Fruit fly (Drosophila melanogaster): Measurements from ENCODE around the gene FarO.

The FarO gene

DNA sequence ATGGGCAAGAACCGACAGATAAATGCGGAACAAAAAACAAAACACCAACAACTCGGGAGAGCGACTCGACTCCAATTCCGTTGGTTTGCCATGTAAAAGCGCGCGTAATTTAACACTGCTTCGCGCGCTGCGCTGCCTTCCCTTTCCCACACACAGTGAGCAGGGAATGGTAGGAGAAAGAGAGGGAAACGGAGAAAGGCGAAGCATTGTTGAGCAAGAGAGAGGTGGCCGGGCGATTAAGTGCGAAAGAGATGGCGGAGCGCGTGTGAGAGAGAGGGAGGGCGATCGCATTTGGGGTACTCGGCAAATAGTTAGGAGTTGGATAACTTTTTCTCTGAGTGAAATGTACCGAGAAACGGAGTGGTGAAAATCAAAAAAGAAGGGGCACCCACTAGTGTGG is 47.8 kb downstream of the FarO start (continued):
- no peak for TF ChIP-seq CG3995 (GFP tag; optimal IDR thresholded peaks at IDR 0.05)
- TF ChIP-seq Eip74EF (GFP tag; optimal IDR thresholded peaks at IDR 0.05) = no peak
- peak; percentile 69 for TF ChIP-seq so (GFP tag; IDR thresholded peaks at IDR 0.05)
- no peak for TF ChIP-seq Chrac-16 (GFP tag; optimal IDR thresholded peaks at IDR 0.05)
- TF ChIP-seq CG2678 (tag; optimal IDR thresholded peaks at IDR 0.05) = no peak
- no peak for TF ChIP-seq Doc2 (GFP tag; IDR thresholded peaks at IDR 0.05)
- no peak for TF ChIP-seq pb (GFP tag; optimal IDR thresholded peaks at IDR 0.05)
- TF ChIP-seq nerfin-1 (tag; optimal IDR thresholded peaks at IDR 0.05) = peak; percentile 10
- TF ChIP-seq Antp (GFP tag; optimal IDR thresholded peaks at IDR 0.05) = no peak
- TF ChIP-seq ken (GFP tag; IDR thresholded peaks at IDR 0.05) = no peak
- no peak for TF ChIP-seq mam (GFP tag; optimal IDR thresholded peaks at IDR 0.05)
- TF ChIP-seq HLHmδ (GFP tag; optimal IDR thresholded peaks at IDR 0.05) = no peak
- peak; percentile 76 for TF ChIP-seq sens (GFP tag)
- no peak for TF ChIP-seq CG1602 (GFP tag; optimal IDR thresholded peaks at IDR 0.05)
- no peak for TF ChIP-seq hth (optimal IDR thresholded peaks at IDR 0.05)
- TF ChIP-seq CG15073 (GFP tag; optimal IDR thresholded peaks at IDR 0.05) = no peak
- peak; percentile 88 for TF ChIP-seq CG8478 (optimal IDR thresholded peaks at IDR 0.05)
- no peak for TF ChIP-seq pros (GFP tag; optimal IDR thresholded peaks at IDR 0.05)
- TF ChIP-seq CG17328 (GFP tag; IDR thresholded peaks at IDR 0.05) = no peak
- TF ChIP-seq bsh (GFP tag; optimal IDR thresholded peaks at IDR 0.05) = peak in 1 of 2 experiments; percentile 7
- TF ChIP-seq Hand (GFP tag; optimal IDR thresholded peaks at IDR 0.05) = no peak
- no peak for TF ChIP-seq NK7.1 (GFP tag; optimal IDR thresholded peaks at IDR 0.05)
- no peak for TF ChIP-seq Abd-B (GFP tag; optimal IDR thresholded peaks at IDR 0.05)
- TF ChIP-seq Deaf1 (tag; optimal IDR thresholded peaks at IDR 0.05) = peak; percentile 24
- TF ChIP-seq peb (GFP tag; IDR thresholded peaks at IDR 0.05) = no peak
- TF ChIP-seq CG16779 (GFP tag; IDR thresholded peaks at IDR 0.05) = no peak
- no peak for TF ChIP-seq CG18011 (GFP tag; optimal IDR thresholded peaks at IDR 0.05)
- TF ChIP-seq CG9932 (GFP tag; IDR thresholded peaks at IDR 0.05) = no peak
- no peak for TF ChIP-seq CG4282 (GFP tag; optimal IDR thresholded peaks at IDR 0.05)
- TF ChIP-seq vvl (GFP tag; IDR thresholded peaks at IDR 0.05) = peak; percentile 36; the same call in 1 of the 2 replicates
- TF ChIP-seq exex (tag; optimal IDR thresholded peaks at IDR 0.05) = peak; percentile 9
- peak; percentile 32 for TF ChIP-seq YL-1 (GFP tag; optimal IDR thresholded peaks at IDR 0.05)
- TF ChIP-seq CG1603 (tag; optimal IDR thresholded peaks at IDR 0.05) = peak; percentile 20
- no peak for TF ChIP-seq CG2116 (GFP tag; optimal IDR thresholded peaks at IDR 0.05)
- no peak for TF ChIP-seq CG13424 (tag; optimal IDR thresholded peaks at IDR 0.05)
- no peak for TF ChIP-seq ERR (GFP tag; optimal IDR thresholded peaks at IDR 0.05)
- no peak for TF ChIP-seq Awh (GFP tag; IDR thresholded peaks at IDR 0.05)
- no peak for TF ChIP-seq insv (GFP tag; optimal IDR thresholded peaks at IDR 0.05)
- TF ChIP-seq Dip3 (GFP tag; optimal IDR thresholded peaks at IDR 0.05) = no peak
- TF ChIP-seq tin (GFP tag; optimal IDR thresholded peaks at IDR 0.05) = no peak
- no peak for TF ChIP-seq lola (GFP tag; optimal IDR thresholded peaks at IDR 0.05)
- no peak for TF ChIP-seq Gug (GFP tag; IDR thresholded peaks at IDR 0.05)
- TF ChIP-seq Jarid2 (GFP tag; optimal IDR thresholded peaks at IDR 0.05) = no peak
- TF ChIP-seq CG16815 (GFP tag; optimal IDR thresholded peaks at IDR 0.05) = no peak
- TF ChIP-seq CG10959 (GFP tag; IDR thresholded peaks at IDR 0.05) = no peak
- peak; percentile 62 for TF ChIP-seq ci (GFP tag; IDR thresholded peaks at IDR 0.05)
- TF ChIP-seq Pdp1 (GFP tag; optimal IDR thresholded peaks at IDR 0.05) = peak in 1 of 2 experiments; percentile 85
- TF ChIP-seq CG33557 (GFP tag; optimal IDR thresholded peaks at IDR 0.05) = no peak
- peak; percentile 32 for TF ChIP-seq CG17829 (tag; optimal IDR thresholded peaks at IDR 0.05)
- TF ChIP-seq CG1024 (GFP tag; IDR thresholded peaks at IDR 0.05) = 0 out of 2 replicates have a peak, but pooled peaks have one; percentile 21
- TF ChIP-seq sisA (GFP tag; IDR thresholded peaks at IDR 0.05) = no peak
- TF ChIP-seq zen2 (GFP tag; IDR thresholded peaks at IDR 0.05; ENCODE audit: partially characterized antibody) = no peak
